Worm (Caenorhabditis elegans) whole organism, late embryonic: ENCODE measurements around the gene vha-2.

Source experiments
- C38D4.7 ChIP-seq: fragments of 200-800 bp; sonication (Bioruptor generic); optimal IDR thresholded peaks from 2 replicates; lab custom pipeline; 2018; ENCODE audit warnings: mild to moderate bottlenecking, missing genetic modification characterization, moderate library complexity, missing compliant biosample characterization
- K02D7.2 ChIP-seq: sonication (generic microtip); optimal IDR thresholded peaks from 2 replicates; lab custom pipeline; 2017; ENCODE audit warnings: mild to moderate bottlenecking, missing genetic modification characterization, missing compliant biosample characterization
- Y22D7AL.16 ChIP-seq: sonication (generic microtip); optimal IDR thresholded peaks from 2 replicates; lab custom pipeline; 2016; ENCODE audit warnings: missing genetic modification characterization, missing compliant biosample characterization
- ama-1 ChIP-seq: fragments of 150-350 bp; optimal IDR thresholded peaks from 2 replicates; lab custom pipeline; 2014
- ceh-14 ChIP-seq: sonication (generic microtip); optimal IDR thresholded peaks from 2 replicates; lab custom pipeline; 2016; ENCODE audit warnings: missing genotype, missing genetic modification characterization, missing compliant biosample characterization
- ceh-18 ChIP-seq: sonication (generic microtip); optimal IDR thresholded peaks from 2 replicates; lab custom pipeline; 2016; ENCODE audit warnings: missing genetic modification characterization, missing compliant biosample characterization
- ceh-2 ChIP-seq: sonication (generic microtip); optimal IDR thresholded peaks from 2 replicates; lab custom pipeline; 2016; ENCODE audit warnings: missing genotype, missing genetic modification characterization, missing compliant biosample characterization
- ceh-30 ChIP-seq: fragments of 150-350 bp; optimal IDR thresholded peaks from 2 replicates; lab custom pipeline; 2014; ENCODE audit warnings: missing biosample characterization, missing genetic modification characterization
- ceh-31 ChIP-seq: sonication (generic microtip); optimal IDR thresholded peaks from 2 replicates; lab custom pipeline; 2016; ENCODE audit warnings: missing genetic modification characterization, missing compliant biosample characterization
- ceh-45 ChIP-seq: fragments of 200-800 bp; sonication (Bioruptor generic); IDR thresholded peaks from 2 replicates; pipeline ENCODE4 v1.3.6; 2022; ENCODE audit warnings: missing genetic modification reagents, missing genetic modification characterization, missing compliant biosample characterization
- ceh-9 ChIP-seq: sonication (generic microtip); optimal IDR thresholded peaks from 2 replicates; lab custom pipeline; 2016; ENCODE audit warnings: mild to moderate bottlenecking, missing genetic modification characterization, inconsistent platforms, missing compliant biosample characterization
- elt-2 ChIP-seq: sonication (generic microtip); optimal IDR thresholded peaks from 2 replicates; lab custom pipeline; 2016; ENCODE audit warnings: missing genetic modification reagents, missing genetic modification characterization, missing compliant biosample characterization
- elt-4 ChIP-seq: sonication (generic microtip); optimal IDR thresholded peaks from 2 replicates; lab custom pipeline; 2016; ENCODE audit warnings: missing genetic modification characterization, missing compliant biosample characterization
- eyg-1 ChIP-seq: sonication (generic microtip); optimal IDR thresholded peaks from 2 replicates; lab custom pipeline; 2016; ENCODE audit warnings: missing genotype, missing genetic modification characterization, missing compliant biosample characterization
- fax-1 ChIP-seq: sonication (generic microtip); optimal IDR thresholded peaks from 2 replicates; lab custom pipeline; 2016; ENCODE audit warnings: missing genotype, missing genetic modification characterization, missing compliant biosample characterization
- gmeb-2 ChIP-seq: sonication (generic microtip); optimal IDR thresholded peaks from 2 replicates; lab custom pipeline; 2016; ENCODE audit warnings: missing genetic modification characterization, inconsistent platforms, missing compliant biosample characterization
- hlh-6 ChIP-seq: sonication (generic microtip); optimal IDR thresholded peaks from 2 replicates; lab custom pipeline; 2016; ENCODE audit warnings: missing genotype, missing genetic modification characterization, missing compliant biosample characterization
- lim-6 ChIP-seq: sonication (generic microtip); optimal IDR thresholded peaks from 2 replicates; lab custom pipeline; 2016; ENCODE audit warnings: missing genetic modification characterization, missing compliant biosample characterization
- lin-11 ChIP-seq: fragments of 200-800 bp; sonication (Bioruptor generic); optimal IDR thresholded peaks from 2 replicates; lab custom pipeline; 2018; ENCODE audit warnings: mild to moderate bottlenecking, missing genetic modification characterization, missing compliant biosample characterization
- nfya-1 ChIP-seq: sonication (generic microtip); optimal IDR thresholded peaks from 2 replicates; lab custom pipeline; 2017; ENCODE audit warnings: missing genetic modification characterization, mild to moderate bottlenecking, missing compliant biosample characterization, antibody characterized with exemption, moderate library complexity
- npax-4 ChIP-seq: sonication (generic microtip); optimal IDR thresholded peaks from 2 replicates; lab custom pipeline; 2016; ENCODE audit warnings: missing genetic modification characterization, missing compliant biosample characterization
- pag-3 ChIP-seq: sonication (generic microtip); optimal IDR thresholded peaks from 2 replicates; lab custom pipeline; 2016; ENCODE audit warnings: missing compliant biosample characterization, missing genetic modification characterization, borderline replicate concordance
- pat-9 ChIP-seq: fragments of 200-800 bp; sonication (Bioruptor generic); optimal IDR thresholded peaks from 2 replicates; lab custom pipeline; 2018; ENCODE audit warnings: mild to moderate bottlenecking, missing genetic modification characterization, moderate library complexity, missing compliant biosample characterization
- pax-1 ChIP-seq: fragments of 150-350 bp; optimal IDR thresholded peaks from 2 replicates; lab custom pipeline; 2014; ENCODE audit warnings: missing biosample characterization, missing genetic modification characterization
- pha-2 ChIP-seq: sonication (generic microtip); optimal IDR thresholded peaks from 2 replicates; lab custom pipeline; 2017; ENCODE audit warnings: mild to moderate bottlenecking, missing genetic modification characterization, missing compliant biosample characterization
- pha-4 ChIP-seq: fragments of 150-350 bp; optimal IDR thresholded peaks from 2 replicates; lab custom pipeline; 2018; ENCODE audit warnings: missing biosample characterization, missing genetic modification reagents, missing genetic modification characterization
- pros-1 ChIP-seq: fragments of 150-350 bp; optimal IDR thresholded peaks from 2 replicates; lab custom pipeline; 2014; ENCODE audit warnings: missing biosample characterization, missing genetic modification reagents, missing genetic modification characterization
- rnt-1 ChIP-seq: sonication (generic microtip); optimal IDR thresholded peaks from 2 replicates; lab custom pipeline; 2016; ENCODE audit warnings: missing genetic modification characterization, missing compliant biosample characterization
- sox-4 ChIP-seq: sonication (generic microtip); optimal IDR thresholded peaks from 2 replicates; lab custom pipeline; 2017; ENCODE audit warnings: mild to moderate bottlenecking, missing genetic modification characterization, inconsistent platforms, missing compliant biosample characterization
- syd-9 ChIP-seq: sonication (generic microtip); optimal IDR thresholded peaks from 2 replicates; lab custom pipeline; 2016; ENCODE audit warnings: mild to moderate bottlenecking, missing genetic modification characterization, moderate library complexity, missing compliant biosample characterization
- tbx-2 ChIP-seq: sonication (generic microtip); optimal IDR thresholded peaks from 2 replicates; lab custom pipeline; 2016; ENCODE audit warnings: missing genetic modification characterization, missing compliant biosample characterization
- unc-3 ChIP-seq, 2 experiments: fragments of 200-800 bp in 1 of 2; sonication (Bioruptor generic) in 1 of 2; sonication (generic microtip) in 1 of 2; conservative IDR thresholded peaks in 1 of 2; optimal IDR thresholded peaks in 1 of 2; 2 replicates each; pipeline versions ENCODE4 v1.3.6 to Lab custom; 2016 to 2022; ENCODE audit warnings: missing compliant biosample characterization in 2 of 2, missing genetic modification characterization in 2 of 2, missing genetic modification reagents in 1 of 2
- unc-55 ChIP-seq: sonication (generic microtip); optimal IDR thresholded peaks from 2 replicates; lab custom pipeline; 2017; ENCODE audit warnings: missing biosample characterization, missing genetic modification reagents, missing genetic modification characterization
- zip-5 ChIP-seq: sonication (generic microtip); optimal IDR thresholded peaks from 2 replicates; lab custom pipeline; 2016; ENCODE audit warnings: missing genetic modification characterization, missing compliant biosample characterization

Gene vha-2

ce11 chrIII:9752852-9753251 lies 29.1 kb upstream of the vha-2 start, which contains the start of gene ech-6:
Gene ech-6, minus strand, starts transcription at chrIII:9752883.
- TF ChIP-seq nfya-1 (tag; lab: Kevin White, UChicago) (no peak), gmeb-2 (tag; lab: Kevin White, UChicago) (no peak), sox-4 (tag; lab: Kevin White, UChicago) (no peak), zip-5 (tag; lab: Kevin White, UChicago) (no peak), pag-3 (tag; lab: Kevin White, UChicago) (no peak), pax-1 (tag; lab: Kevin White, UChicago) (no peak), ceh-31 (no peak), ceh-14 (tag; lab: Kevin White, UChicago) (no peak), elt-4 (tag; lab: Kevin White, UChicago) (no peak), syd-9 (tag; lab: Kevin White, UChicago) (no peak), ceh-45 (no peak)
- TF ChIP-seq, all 69 proteins: peak for 0

- TF ChIP-seq eyg-1 (tag; lab: Kevin White, UChicago) = no peak
- TF ChIP-seq ceh-14 (tag; lab: Kevin White, UChicago) = no peak
- TF ChIP-seq npax-4 (tag; lab: Kevin White, UChicago) = no peak
- no peak for TF ChIP-seq ceh-9 (tag; lab: Kevin White, UChicago)
- TF ChIP-seq nfya-1 (tag; lab: Kevin White, UChicago) = no peak
- TF ChIP-seq rnt-1 = no peak
- no peak for TF ChIP-seq K02D7.2
- no peak for TF ChIP-seq C38D4.7 (GFP tag; lab: Kevin White, UChicago)
- TF ChIP-seq, all 69 proteins: peak for 0
Measured at ce11 chrIII:9757414-9757813, 24.6 kb upstream of the vha-2 start, which contains the start of gene vps-53. Gene vps-53, minus strand, starts transcription at chrIII:9757514.

ce11 chrIII:9758848-9759247 lies 23.1 kb upstream of the vha-2 start, which contains the start of gene rmd-1:
Gene rmd-1, plus strand, starts transcription at chrIII:9759094.
- TF ChIP-seq pha-2 (tag; lab: Kevin White, UChicago) = no peak
- TF ChIP-seq elt-4 (tag; lab: Kevin White, UChicago) = no peak
- TF ChIP-seq pros-1 (tag; lab: Kevin White, UChicago) = no peak
- TF ChIP-seq hlh-6 (tag; lab: Kevin White, UChicago) = no peak
- TF ChIP-seq nfya-1 (tag; lab: Kevin White, UChicago) = no peak

- TF ChIP-seq ceh-2 (tag; lab: Kevin White, UChicago) (no peak), fax-1 (no peak), rnt-1 (no peak), ceh-18 (no peak), zip-5 (tag; lab: Kevin White, UChicago) (no peak), pros-1 (tag; lab: Kevin White, UChicago) (no peak), ama-1 (no peak), lin-11 (tag; lab: Kevin White, UChicago) (no peak)
Measured at ce11 chrIII:9760184-9760583, 21.8 kb upstream of the vha-2 start.

- no peak for TF ChIP-seq Y22D7AL.16 (tag; lab: Kevin White, UChicago)
- TF ChIP-seq sox-4 (tag; lab: Kevin White, UChicago) = no peak
- TF ChIP-seq ceh-30 = no peak
- no peak for TF ChIP-seq pha-4 (tag; lab: Kevin White, UChicago)
- TF ChIP-seq ceh-45 = no peak
- no peak for TF ChIP-seq lim-6
- TF ChIP-seq pat-9 (tag; lab: Kevin White, UChicago) = no peak
Measured at ce11 chrIII:9762093-9762748, 19.7 kb upstream of the vha-2 start, which contains the start of gene gcc-2. Gene gcc-2, minus strand, starts transcription at chrIII:9762143.

ce11 chrIII:9764718-9765117 lies 17.2 kb upstream of the vha-2 start:
- no peak for TF ChIP-seq pha-2 (tag; lab: Kevin White, UChicago)
- TF ChIP-seq npax-4 (tag; lab: Kevin White, UChicago) = no peak
- TF ChIP-seq pros-1 (tag; lab: Kevin White, UChicago) = no peak
- no peak for TF ChIP-seq ceh-14 (tag; lab: Kevin White, UChicago)
- no peak for TF ChIP-seq ceh-2 (tag; lab: Kevin White, UChicago)
- no peak for TF ChIP-seq unc-55 (GFP tag; lab: Kevin White, UChicago)
- no peak for TF ChIP-seq tbx-2
- TF ChIP-seq elt-2 = no peak
- TF ChIP-seq C38D4.7 (GFP tag; lab: Kevin White, UChicago) = no peak
- no peak for TF ChIP-seq unc-3 (GFP tag; conservative IDR thresholded peaks at IDR 0.05; lab: Robert Waterston, UW)
- no peak for TF ChIP-seq unc-3 (tag; optimal IDR thresholded peaks at IDR 0.05; lab: Kevin White, UChicago)
